Fruit fly (Drosophila melanogaster) whole organism, embryonic: ENCODE measurements around the gene Cpr76Bb.
A peak's percentile ranks its signal among the peaks of the same experiment; 100 is the strongest.

Source experiments
- Antp ChIP-seq: fragments of 200-800 bp; sonication (Bioruptor generic); optimal IDR thresholded peaks from 3 replicates; lab custom pipeline; 2016; ENCODE audit warnings: missing biosample characterization, missing genetic modification characterization
- Bgb ChIP-seq: fragments of 200-800 bp; sonication (Bioruptor generic); IDR thresholded peaks from 2 replicates; pipeline ENCODE4 v1.3.6; 2022; ENCODE audit warnings: missing biosample characterization, missing genetic modification characterization; ENCODE audit not compliant: partially characterized antibody
- Blimp-1 ChIP-seq: fragments of 200-800 bp; sonication (Bioruptor generic); optimal IDR thresholded peaks from 3 replicates; lab custom pipeline; 2018; ENCODE audit warnings: missing biosample characterization, missing genetic modification characterization, mild to moderate bottlenecking, moderate library complexity, missing genetic modification reagents
- CG10321 ChIP-seq: fragments of 200-800 bp; sonication (Bioruptor generic); IDR thresholded peaks from 2 replicates; pipeline ENCODE4 v1.3.6; 2022; ENCODE audit warnings: missing biosample characterization, missing genetic modification characterization
- CG11695 ChIP-seq: fragments of 200-800 bp; sonication (Bioruptor generic); IDR thresholded peaks from 3 replicates; pipeline ENCODE4 v1.3.6; 2022; ENCODE audit warnings: missing biosample characterization, missing genetic modification characterization
- CG12236 ChIP-seq: fragments of 200-800 bp; sonication (Bioruptor generic); optimal IDR thresholded peaks from 2 replicates; lab custom pipeline; 2016; ENCODE audit warnings: missing biosample characterization, missing genetic modification characterization
- CG14014 ChIP-seq: fragments of 200-800 bp; sonication (Bioruptor generic); IDR thresholded peaks from 2 replicates; pipeline ENCODE4 v1.3.6; 2022; ENCODE audit warnings: missing biosample characterization, missing genetic modification characterization
- CG14050 ChIP-seq: fragments of 200-800 bp; sonication (Bioruptor generic); IDR thresholded peaks from 3 replicates; pipeline ENCODE4 v1.3.6; 2022; ENCODE audit warnings: missing biosample characterization, missing genetic modification characterization
- CG14441 ChIP-seq: fragments of 200-800 bp; sonication (Bioruptor generic); IDR thresholded peaks from 2 replicates; pipeline ENCODE4 v1.3.6; 2022; ENCODE audit warnings: missing biosample characterization, missing genetic modification characterization
- CG14667 ChIP-seq: fragments of 200-800 bp; sonication (Bioruptor generic); IDR thresholded peaks from 2 replicates; pipeline ENCODE4 v1.3.6; 2022; ENCODE audit warnings: missing biosample characterization, missing genetic modification characterization
- CG14710 ChIP-seq: fragments of 200-800 bp; sonication (Bioruptor generic); optimal IDR thresholded peaks from 3 replicates; lab custom pipeline; 2019; ENCODE audit warnings: missing biosample characterization, mild to moderate bottlenecking, missing genetic modification characterization, moderate library complexity
- CG17385 ChIP-seq: fragments of 200-800 bp; sonication (Bioruptor generic); optimal IDR thresholded peaks from 3 replicates; lab custom pipeline; 2018; ENCODE audit warnings: missing biosample characterization, mild to moderate bottlenecking, missing genetic modification characterization
- CG2129 ChIP-seq: fragments of 200-800 bp; sonication (Bioruptor generic); IDR thresholded peaks from 2 replicates; pipeline ENCODE4 v1.3.6; 2022; ENCODE audit warnings: missing biosample characterization, missing genetic modification characterization; ENCODE audit not compliant: partially characterized antibody
- CG2678 ChIP-seq: fragments of 200-800 bp; sonication (Bioruptor generic); optimal IDR thresholded peaks from 3 replicates; lab custom pipeline; 2019; ENCODE audit warnings: missing biosample characterization, mild to moderate bottlenecking, missing genetic modification characterization, moderate library complexity
- CG2712 ChIP-seq: fragments of 200-800 bp; optimal IDR thresholded peaks from 3 replicates; lab custom pipeline; 2019; ENCODE audit warnings: missing biosample characterization, mild to moderate bottlenecking, missing genetic modification characterization, moderate library complexity
- CG30403 ChIP-seq: fragments of 200-800 bp; sonication (Bioruptor generic); optimal IDR thresholded peaks from 3 replicates; lab custom pipeline; 2016; ENCODE audit warnings: missing biosample characterization, missing genetic modification characterization
- CG32772 ChIP-seq: fragments of 200-800 bp; sonication (Bioruptor generic); IDR thresholded peaks from 2 replicates; pipeline ENCODE4 v1.3.6; 2022; ENCODE audit warnings: missing biosample characterization, missing genetic modification characterization
- CG3838 ChIP-seq: fragments of 200-800 bp; sonication (Bioruptor generic); optimal IDR thresholded peaks from 3 replicates; lab custom pipeline; 2016; ENCODE audit warnings: missing biosample characterization, missing genetic modification characterization
- CG43689 ChIP-seq: fragments of 200-800 bp; sonication (Bioruptor generic); IDR thresholded peaks from 2 replicates; pipeline ENCODE4 v1.3.6; 2022; ENCODE audit warnings: missing biosample characterization, missing genetic modification characterization
- CG4424 ChIP-seq: fragments of 200-800 bp; sonication (Bioruptor generic); optimal IDR thresholded peaks from 3 replicates; lab custom pipeline; 2016; ENCODE audit warnings: missing biosample characterization, missing genetic modification characterization
- CG7372 ChIP-seq: fragments of 200-800 bp; sonication (Bioruptor generic); IDR thresholded peaks from 2 replicates; pipeline ENCODE4 v1.3.6; 2022; ENCODE audit warnings: missing biosample characterization, missing genetic modification characterization
- D19B ChIP-seq: fragments of 200-800 bp; sonication (Bioruptor generic); optimal IDR thresholded peaks from 2 replicates; lab custom pipeline; 2017; ENCODE audit warnings: missing biosample characterization, mild to moderate bottlenecking, missing genetic modification characterization
- Dll ChIP-seq: fragments of 200-800 bp; sonication (Bioruptor generic); IDR thresholded peaks from 4 replicates; pipeline ENCODE4 v1.3.6; 2022; ENCODE audit warnings: missing biosample characterization, missing genetic modification characterization; ENCODE audit not compliant: partially characterized antibody
- Ets65A ChIP-seq: fragments of 200-800 bp; sonication (Bioruptor generic); peaks from one replicate; lab custom pipeline; 2016; ENCODE audit warnings: missing biosample characterization, missing genetic modification characterization
- Hmr ChIP-seq: fragments of 200-800 bp; sonication (Bioruptor generic); optimal IDR thresholded peaks from 3 replicates; lab custom pipeline; 2017; ENCODE audit warnings: mild to moderate bottlenecking, missing biosample characterization, missing genetic modification reagents, missing genetic modification characterization
- Hr51 ChIP-seq, 2 experiments: fragments of 200-800 bp; sonication (Bioruptor generic); optimal IDR thresholded peaks; 2 replicates in 1 of 2; 3 replicates in 1 of 2; lab custom pipeline; 2016 to 2018; ENCODE audit warnings: missing biosample characterization in 2 of 2, missing genetic modification characterization in 2 of 2, mild to moderate bottlenecking in 1 of 2, moderate library complexity in 1 of 2
- Lpt ChIP-seq: fragments of >200 bp; optimal IDR thresholded peaks from 2 replicates; lab custom pipeline; 2018; ENCODE audit warnings: missing biosample characterization, missing genetic modification characterization
- NC2α ChIP-seq: fragments of 200-800 bp; sonication (Bioruptor generic); optimal IDR thresholded peaks from 2 replicates; lab custom pipeline; 2016; ENCODE audit warnings: missing biosample characterization, missing genetic modification characterization
- Sry-δ ChIP-seq: fragments of 200-800 bp; sonication (Bioruptor generic); optimal IDR thresholded peaks from 2 replicates; lab custom pipeline; 2016; ENCODE audit warnings: missing biosample characterization, missing genetic modification characterization
- Usf ChIP-seq: fragments of 200-800 bp; sonication (Bioruptor generic); optimal IDR thresholded peaks from 2 replicates; lab custom pipeline; 2017; ENCODE audit warnings: missing genotype, missing biosample characterization, missing genetic modification characterization
- ash1 ChIP-seq: fragments of 200-800 bp; sonication (Bioruptor generic); optimal IDR thresholded peaks from 2 replicates; lab custom pipeline; 2018; ENCODE audit warnings: missing biosample characterization, mild to moderate bottlenecking, missing genetic modification characterization
- bcd ChIP-seq: fragments of 200-800 bp; sonication (Bioruptor generic); optimal IDR thresholded peaks from 2 replicates; lab custom pipeline; 2017; ENCODE audit warnings: missing biosample characterization, mild to moderate bottlenecking, missing genetic modification characterization
- chn ChIP-seq: fragments of 200-800 bp; sonication (Bioruptor generic); optimal IDR thresholded peaks from 2 replicates; lab custom pipeline; 2016; ENCODE audit warnings: missing biosample characterization, missing genetic modification characterization
- dmrt99B ChIP-seq: fragments of 200-800 bp; sonication (Bioruptor generic); optimal IDR thresholded peaks from 2 replicates; lab custom pipeline; 2018; ENCODE audit warnings: missing biosample characterization, mild to moderate bottlenecking, missing genetic modification characterization, moderate library complexity
- fd64A ChIP-seq: fragments of 200-800 bp; sonication (Bioruptor generic); optimal IDR thresholded peaks from 3 replicates; lab custom pipeline; 2018; ENCODE audit warnings: missing biosample characterization, mild to moderate bottlenecking, missing genetic modification characterization
- gsb ChIP-seq: fragments of 200-800 bp; sonication (Bioruptor generic); IDR thresholded peaks from 2 replicates; pipeline ENCODE4 v1.3.6; 2022; ENCODE audit warnings: missing biosample characterization, missing genetic modification characterization
- her ChIP-seq: fragments of 200-800 bp; sonication (Bioruptor generic); optimal IDR thresholded peaks from 2 replicates; lab custom pipeline; 2016; ENCODE audit warnings: missing biosample characterization, missing genetic modification characterization
- hth ChIP-seq: fragments of >200 bp; optimal IDR thresholded peaks from 2 replicates; lab custom pipeline; 2017; ENCODE audit warnings: inconsistent platforms
- inv ChIP-seq: fragments of 200-800 bp; sonication (Bioruptor generic); IDR thresholded peaks from 2 replicates; pipeline ENCODE4 v1.3.6; 2022; ENCODE audit warnings: missing biosample characterization, missing genetic modification characterization; ENCODE audit not compliant: partially characterized antibody
- ken ChIP-seq: fragments of 200-800 bp; sonication (Bioruptor generic); IDR thresholded peaks from 3 replicates; pipeline ENCODE4 v1.3.6; 2022; ENCODE audit warnings: missing biosample characterization, missing genetic modification characterization
- lbe ChIP-seq: fragments of 200-800 bp; sonication (Bioruptor generic); optimal IDR thresholded peaks from 2 replicates; lab custom pipeline; 2016; ENCODE audit warnings: missing biosample characterization, mild to moderate bottlenecking, missing genetic modification characterization
- lola ChIP-seq, 3 experiments: fragments of >200 bp in 2 of 3; fragments of 200-800 bp in 1 of 3; sonication (Bioruptor generic) in 1 of 3; optimal IDR thresholded peaks; 2 replicates each; lab custom pipeline; 2017 to 2019; ENCODE audit warnings: missing biosample characterization in 3 of 3, missing genetic modification characterization in 3 of 3, mild to moderate bottlenecking in 1 of 3, moderate library complexity in 1 of 3
- run ChIP-seq: fragments of 200-800 bp; sonication (Bioruptor generic); optimal IDR thresholded peaks from 3 replicates; lab custom pipeline; 2018; ENCODE audit warnings: missing biosample characterization, mild to moderate bottlenecking, missing genetic modification characterization
- schlank ChIP-seq: fragments of 200-800 bp; sonication (Bioruptor generic); optimal IDR thresholded peaks from 2 replicates; lab custom pipeline; 2018; ENCODE audit warnings: missing biosample characterization, mild to moderate bottlenecking, missing genetic modification characterization
- sob ChIP-seq: fragments of 200-800 bp; sonication (Bioruptor generic); IDR thresholded peaks from 2 replicates; pipeline ENCODE4 v1.3.6; 2022; ENCODE audit warnings: missing biosample characterization, missing genetic modification characterization
- sqz ChIP-seq: fragments of 200-800 bp; sonication (Bioruptor generic); optimal IDR thresholded peaks from 3 replicates; lab custom pipeline; 2018; ENCODE audit warnings: missing biosample characterization, mild to moderate bottlenecking, missing genetic modification characterization
- sug ChIP-seq: fragments of 200-800 bp; optimal IDR thresholded peaks from 2 replicates; lab custom pipeline; 2019; ENCODE audit warnings: missing biosample characterization, mild to moderate bottlenecking, missing genetic modification characterization, moderate library complexity
- trh ChIP-seq: fragments of 200-800 bp; sonication (Bioruptor generic); optimal IDR thresholded peaks from 2 replicates; lab custom pipeline; 2016; ENCODE audit warnings: missing biosample characterization, missing genetic modification characterization
- wdn ChIP-seq: fragments of 200-800 bp; sonication (Bioruptor generic); IDR thresholded peaks from 2 replicates; pipeline ENCODE4 v1.3.6; 2022; ENCODE audit warnings: missing biosample characterization, missing genetic modification characterization
- wor ChIP-seq: fragments of 200-800 bp; sonication (Bioruptor generic); IDR thresholded peaks from 2 replicates; pipeline ENCODE4 v1.3.6; 2022; ENCODE audit warnings: missing biosample characterization, missing genetic modification characterization
- zen2 ChIP-seq: fragments of 200-800 bp; sonication (Bioruptor generic); IDR thresholded peaks from 3 replicates; pipeline ENCODE4 v1.3.6; 2022; ENCODE audit warnings: missing biosample characterization, missing genetic modification characterization; ENCODE audit not compliant: partially characterized antibody

Cpr76Bb gene

dm6 chr3L:19516547-19516946 is 2.9 kb upstream of the Cpr76Bb start (continued):
- TF ChIP-seq Ets65A (GFP tag; lab: Kevin White, UChicago) (peak; percentile 100), sug (tag; lab: Kevin White, UChicago) (peak; percentile 82), trh (peak; percentile 88), wdn (peak; percentile 87), zen2 (GFP tag; lab: Robert Waterston, UW) (no peak), ash1 (GFP tag; lab: Kevin White, UChicago) (peak; percentile 86), CG30403 (GFP tag; lab: Kevin White, UChicago) (peak; percentile 90), Usf (GFP tag; lab: Kevin White, UChicago) (peak; percentile 70), CG4424 (GFP tag; lab: Kevin White, UChicago) (peak; percentile 94), hth (lab: Kevin White, UChicago) (no peak), CG2678 (tag; lab: Kevin White, UChicago) (no peak), CG11695 (GFP tag; lab: Robert Waterston, UW) (peak; percentile 77), Hmr (peak; percentile 92), CG14667 (GFP tag; lab: Robert Waterston, UW) (peak; percentile 89), CG12236 (GFP tag; lab: Kevin White, UChicago) (peak; percentile 78), schlank (tag; lab: Kevin White, UChicago) (peak; percentile 81), Lpt (no peak), her (peak; percentile 84), CG17385 (GFP tag; lab: Kevin White, UChicago) (peak; percentile 60), sqz (GFP tag; lab: Kevin White, UChicago) (no peak), lbe (GFP tag; lab: Kevin White, UChicago) (no peak), CG32772 (GFP tag; lab: Robert Waterston, UW) (peak; percentile 93), CG7372 (peak; percentile 91), CG14441 (GFP tag; lab: Robert Waterston, UW) (peak; percentile 92), CG3838 (GFP tag; lab: Kevin White, UChicago) (peak; percentile 60), ken (GFP tag; lab: Robert Waterston, UW) (peak; percentile 96), Sry-δ (GFP tag; lab: Kevin White, UChicago) (peak; percentile 58), sob (GFP tag; lab: Robert Waterston, UW) (peak; percentile 97), NC2α (peak; percentile 78), Hr51 (GFP tag; optimal IDR thresholded peaks at IDR 0.05; lab: Kevin White, UChicago) (peak; percentile 69 to 77), CG2129 (no peak), bcd (peak; percentile 97), fd64A (peak; percentile 47), CG2712 (tag; lab: Kevin White, UChicago) (peak; percentile 79), Dll (GFP tag; lab: Robert Waterston, UW) (no peak), wor (peak; percentile 60), Bgb (GFP tag; lab: Robert Waterston, UW) (peak; percentile 82), CG14050 (peak; percentile 73; the same call in 2 of the 3 replicates), CG10321 (GFP tag; lab: Robert Waterston, UW) (peak; percentile 74), CG14710 (tag; lab: Kevin White, UChicago) (peak; percentile 83), chn (peak; percentile 75), CG43689 (GFP tag; lab: Robert Waterston, UW) (peak; percentile 88), lola (GFP tag; optimal IDR thresholded peaks at IDR 0.05; lab: Kevin White, UChicago) (no peak), dmrt99B (peak; percentile 60), D19B (GFP tag; lab: Kevin White, UChicago) (peak; percentile 81), Antp (GFP tag; lab: Kevin White, UChicago) (peak; percentile 94), run (tag; lab: Kevin White, UChicago) (no peak), CG14014 (GFP tag; lab: Robert Waterston, UW) (peak; percentile 85; the same call in 1 of the 2 replicates), Blimp-1 (peak; percentile 65), gsb (peak; percentile 81), inv (GFP tag; lab: Robert Waterston, UW) (peak; percentile 16; the same call in 1 of the 2 replicates)
